Worm (Caenorhabditis elegans) whole organism, L1 larva: ENCODE measurements around the gene mrpl-44.
A peak's percentile ranks its signal among the peaks of the same experiment; 100 is the strongest.

Experiments
- C04F5.9 ChIP-seq: sonication (generic microtip); optimal IDR thresholded peaks from 2 replicates; lab custom pipeline; 2016; ENCODE audit warnings: missing genetic modification characterization, missing compliant biosample characterization
- Y116A8C.19 ChIP-seq: sonication (generic microtip); optimal IDR thresholded peaks from 2 replicates; lab custom pipeline; 2016; ENCODE audit warnings: missing compliant biosample characterization, missing genetic modification characterization, borderline replicate concordance
- alr-1 ChIP-seq: fragments of 200-800 bp; sonication (Bioruptor generic); optimal IDR thresholded peaks from 2 replicates; lab custom pipeline; 2018; ENCODE audit warnings: borderline replicate concordance, mild to moderate bottlenecking, missing genetic modification characterization, missing compliant biosample characterization
- aly-2 ChIP-seq: fragments of 150-350 bp; optimal IDR thresholded peaks from 2 replicates; lab custom pipeline; 2014; ENCODE audit warnings: missing biosample characterization, missing genetic modification characterization
- ama-1 ChIP-seq: fragments of 150-350 bp; optimal IDR thresholded peaks from 2 replicates; lab custom pipeline; 2014
- blmp-1 ChIP-seq: fragments of 150-350 bp; optimal IDR thresholded peaks from 2 replicates; lab custom pipeline; 2014; ENCODE audit warnings: missing biosample characterization, missing genetic modification characterization
- ceh-63 ChIP-seq: fragments of 200-800 bp; sonication (Bioruptor generic); optimal IDR thresholded peaks from 2 replicates; lab custom pipeline; 2018; ENCODE audit warnings: mild to moderate bottlenecking, missing genetic modification characterization, missing compliant biosample characterization
- ceh-8 ChIP-seq: fragments of 200-800 bp; sonication (Bioruptor generic); optimal IDR thresholded peaks from 2 replicates; lab custom pipeline; 2018; ENCODE audit warnings: mild to moderate bottlenecking, missing genetic modification characterization, moderate library complexity, missing compliant biosample characterization
- ceh-90 ChIP-seq: sonication (generic microtip); optimal IDR thresholded peaks from 2 replicates; lab custom pipeline; 2016; ENCODE audit warnings: missing genetic modification characterization, missing compliant biosample characterization
- dsc-1 ChIP-seq: sonication (generic microtip); optimal IDR thresholded peaks from 2 replicates; lab custom pipeline; 2016; ENCODE audit warnings: mild to moderate bottlenecking, missing genetic modification characterization, missing compliant biosample characterization
- efl-1 ChIP-seq, 4 experiments: fragments of 150-350 bp; optimal IDR thresholded peaks in 3 of 4; peaks in 1 of 4; 1 replicate in 1 of 4; 2 replicates in 3 of 4; lab custom pipeline; 2014; ENCODE audit warnings: missing biosample characterization in 2 of 4, missing genetic modification characterization in 2 of 4, missing genetic modification reagents in 2 of 4
- egl-13 ChIP-seq: sonication (generic microtip); optimal IDR thresholded peaks from 2 replicates; lab custom pipeline; 2016; ENCODE audit warnings: missing genotype, missing genetic modification reagents, missing genetic modification characterization, missing compliant biosample characterization
- elt-2 ChIP-seq: sonication (generic microtip); optimal IDR thresholded peaks from 2 replicates; lab custom pipeline; 2016; ENCODE audit warnings: missing genetic modification characterization, mild to moderate bottlenecking, inconsistent platforms, missing compliant biosample characterization, missing genetic modification reagents
- ets-5 ChIP-seq: fragments of 200-800 bp; sonication (Bioruptor generic); IDR thresholded peaks from 2 replicates; pipeline ENCODE4 v1.3.6; 2022; ENCODE audit warnings: missing genetic modification characterization, missing compliant biosample characterization
- fkh-10 ChIP-seq: sonication (generic microtip); optimal IDR thresholded peaks from 2 replicates; lab custom pipeline; 2017; ENCODE audit warnings: missing biosample characterization, missing genetic modification reagents, missing genetic modification characterization
- fkh-4 ChIP-seq: sonication (generic microtip); optimal IDR thresholded peaks from 2 replicates; lab custom pipeline; 2016; ENCODE audit warnings: missing compliant biosample characterization, missing genetic modification characterization, borderline replicate concordance
- hpl-2 ChIP-seq: fragments of 150-350 bp; optimal IDR thresholded peaks from 2 replicates; lab custom pipeline; 2014; ENCODE audit warnings: missing biosample characterization, missing genetic modification reagents, missing genetic modification characterization
- jun-1 ChIP-seq: fragments of 150-350 bp; optimal IDR thresholded peaks from 2 replicates; lab custom pipeline; 2014; ENCODE audit warnings: missing biosample characterization, missing genetic modification reagents, missing genetic modification characterization
- lin-13 ChIP-seq: fragments of 150-350 bp; optimal IDR thresholded peaks from 2 replicates; lab custom pipeline; 2014; ENCODE audit warnings: missing biosample characterization, missing genetic modification reagents, missing genetic modification characterization
- lin-14 ChIP-seq: fragments of 200-800 bp; sonication (Bioruptor generic); optimal IDR thresholded peaks from 2 replicates; lab custom pipeline; 2018; ENCODE audit warnings: mild to moderate bottlenecking, missing genetic modification characterization, moderate library complexity, missing compliant biosample characterization
- lin-35 ChIP-seq, 2 experiments: fragments of 150-350 bp; optimal IDR thresholded peaks; 2 replicates each; lab custom pipeline; 2014; ENCODE audit warnings: missing biosample characterization in 2 of 2, missing genetic modification characterization in 2 of 2, missing genetic modification reagents in 2 of 2
- lir-3 ChIP-seq: sonication (generic microtip); optimal IDR thresholded peaks from 2 replicates; lab custom pipeline; 2016; ENCODE audit warnings: mild to moderate bottlenecking, missing genetic modification characterization, moderate library complexity, missing compliant biosample characterization; ENCODE audit not compliant: poor library complexity
- mab-9 ChIP-seq: fragments of 200-800 bp; sonication (Bioruptor generic); IDR thresholded peaks from 2 replicates; pipeline ENCODE4 v1.3.6; 2022; ENCODE audit warnings: missing genetic modification reagents, missing genetic modification characterization, missing compliant biosample characterization
- mdl-1 ChIP-seq, 2 experiments: fragments of 150-350 bp; optimal IDR thresholded peaks; 2 replicates each; lab custom pipeline; 2014 to 2017; ENCODE audit warnings: missing biosample characterization in 2 of 2, missing genetic modification characterization in 2 of 2, inconsistent platforms in 1 of 2
- mep-1 ChIP-seq: fragments of 150-350 bp; optimal IDR thresholded peaks from 2 replicates; lab custom pipeline; 2014; ENCODE audit warnings: missing biosample characterization, missing genetic modification characterization
- nhr-19 ChIP-seq: fragments of 200-800 bp; sonication (Bioruptor generic); conservative IDR thresholded peaks from 2 replicates; pipeline ENCODE4 v1.3.6; 2022; ENCODE audit warnings: missing genetic modification characterization, missing compliant biosample characterization
- nhr-20 ChIP-seq: sonication (generic microtip); optimal IDR thresholded peaks from 2 replicates; lab custom pipeline; 2016; ENCODE audit warnings: mild to moderate bottlenecking, missing genetic modification characterization, missing compliant biosample characterization
- nhr-237 ChIP-seq: fragments of 150-350 bp; optimal IDR thresholded peaks from 2 replicates; lab custom pipeline; 2014; ENCODE audit warnings: missing biosample characterization, missing genetic modification characterization
- nhr-47 ChIP-seq: sonication (generic microtip); optimal IDR thresholded peaks from 2 replicates; lab custom pipeline; 2016; ENCODE audit warnings: mild to moderate bottlenecking, missing genetic modification characterization, moderate library complexity, missing compliant biosample characterization
- nhr-71 ChIP-seq: sonication (generic microtip); optimal IDR thresholded peaks from 2 replicates; lab custom pipeline; 2016; ENCODE audit warnings: mild to moderate bottlenecking, missing genetic modification characterization, moderate library complexity, missing compliant biosample characterization
- nhr-85 ChIP-seq: sonication (generic microtip); peaks from one replicate; lab custom pipeline; 2016; ENCODE audit warnings: missing genetic modification characterization, inconsistent platforms, missing compliant biosample characterization
- nhr-90 ChIP-seq: sonication (generic microtip); optimal IDR thresholded peaks from 2 replicates; lab custom pipeline; 2016; ENCODE audit warnings: mild to moderate bottlenecking, missing genetic modification characterization, missing compliant biosample characterization; ENCODE audit not compliant: poor library complexity
- pqm-1 ChIP-seq: sonication (generic microtip); optimal IDR thresholded peaks from 3 replicates; lab custom pipeline; 2017; ENCODE audit warnings: missing biosample characterization, missing genetic modification characterization
- rnt-1 ChIP-seq: sonication (generic microtip); optimal IDR thresholded peaks from 2 replicates; lab custom pipeline; 2016; ENCODE audit warnings: mild to moderate bottlenecking, missing genetic modification characterization, moderate library complexity, missing compliant biosample characterization
- skn-1 ChIP-seq: fragments of 150-350 bp; optimal IDR thresholded peaks from 2 replicates; lab custom pipeline; 2014; ENCODE audit warnings: missing biosample characterization, missing genetic modification characterization
- snu-23 ChIP-seq: sonication (generic microtip); optimal IDR thresholded peaks from 2 replicates; lab custom pipeline; 2016; ENCODE audit warnings: missing genetic modification characterization, missing compliant biosample characterization
- sox-4 ChIP-seq: sonication (generic microtip); optimal IDR thresholded peaks from 2 replicates; lab custom pipeline; 2016; ENCODE audit warnings: missing genetic modification characterization, missing compliant biosample characterization
- sup-37 ChIP-seq: fragments of 200-800 bp; sonication (Bioruptor generic); optimal IDR thresholded peaks from 2 replicates; lab custom pipeline; 2018; ENCODE audit warnings: mild to moderate bottlenecking, missing genetic modification characterization, missing compliant biosample characterization
- swsn-7 ChIP-seq: sonication (generic microtip); optimal IDR thresholded peaks from 2 replicates; lab custom pipeline; 2016; ENCODE audit warnings: missing genetic modification characterization, missing compliant biosample characterization
- tbx-2 ChIP-seq: sonication (generic microtip); optimal IDR thresholded peaks from 2 replicates; lab custom pipeline; 2016; ENCODE audit warnings: missing genetic modification characterization, missing compliant biosample characterization
- tlp-1 ChIP-seq: fragments of 150-350 bp; optimal IDR thresholded peaks from 2 replicates; lab custom pipeline; 2014; ENCODE audit warnings: missing biosample characterization, missing genetic modification characterization
- unc-30 ChIP-seq: sonication (generic microtip); optimal IDR thresholded peaks from 2 replicates; lab custom pipeline; 2017; ENCODE audit warnings: missing biosample characterization, missing genetic modification characterization
- unc-62 ChIP-seq: fragments of 150-350 bp; optimal IDR thresholded peaks from 2 replicates; lab custom pipeline; 2014; ENCODE audit warnings: missing biosample characterization, missing genetic modification reagents, missing genetic modification characterization
- unc-98 ChIP-seq: fragments of 200-800 bp; sonication (Bioruptor generic); IDR thresholded peaks from 2 replicates; pipeline ENCODE4 v1.3.6; 2022; ENCODE audit warnings: missing genetic modification characterization, missing compliant biosample characterization
- xbp-1 ChIP-seq: sonication (generic microtip); optimal IDR thresholded peaks from 2 replicates; lab custom pipeline; 2016; ENCODE audit warnings: missing genetic modification characterization, missing compliant biosample characterization
- zag-1 ChIP-seq: fragments of 150-350 bp; optimal IDR thresholded peaks from 2 replicates; lab custom pipeline; 2014; ENCODE audit warnings: missing biosample characterization, missing genetic modification characterization
- zip-4 ChIP-seq: fragments of 200-800 bp; sonication (Bioruptor generic); optimal IDR thresholded peaks from 2 replicates; lab custom pipeline; 2018; ENCODE audit warnings: mild to moderate bottlenecking, missing genetic modification characterization, moderate library complexity, missing compliant biosample characterization

Gene mrpl-44

ce11 chrIII:9060267-9060666 lies 28.9 kb downstream of the mrpl-44 start:
- no peak for TF ChIP-seq sup-37 (GFP tag; lab: Kevin White, UChicago)
- no peak for TF ChIP-seq tlp-1 (tag; lab: Kevin White, UChicago)
- TF ChIP-seq snu-23 (GFP tag; lab: Kevin White, UChicago) = no peak
- no peak for TF ChIP-seq lir-3 (tag; lab: Kevin White, UChicago)
- no peak for TF ChIP-seq Y116A8C.19 (tag; lab: Kevin White, UChicago)
- TF ChIP-seq sox-4 (tag; lab: Kevin White, UChicago) = no peak
- no peak for TF ChIP-seq unc-30
- TF ChIP-seq zag-1 (tag; lab: Kevin White, UChicago) = no peak
- TF ChIP-seq aly-2 = peak; percentile 72
- TF ChIP-seq xbp-1 (tag; lab: Kevin White, UChicago) = no peak
- no peak for TF ChIP-seq C04F5.9 (tag; lab: Kevin White, UChicago)
- no peak for TF ChIP-seq hpl-2 (GFP tag; lab: Kevin White, UChicago)
- no peak for TF ChIP-seq dsc-1 (tag; lab: Kevin White, UChicago)
- no peak for TF ChIP-seq jun-1 (tag; lab: Kevin White, UChicago)
- TF ChIP-seq swsn-7 (tag; lab: Kevin White, UChicago) = no peak
- TF ChIP-seq egl-13 (tag; lab: Kevin White, UChicago) = no peak
- TF ChIP-seq ceh-63 (GFP tag; lab: Kevin White, UChicago) = no peak
- TF ChIP-seq blmp-1 (tag; lab: Kevin White, UChicago) = no peak
- no peak for TF ChIP-seq mab-9 (GFP tag; lab: Robert Waterston, UW)
- TF ChIP-seq fkh-4 (tag; lab: Kevin White, UChicago) = no peak
- TF ChIP-seq tbx-2 (tag; lab: Kevin White, UChicago) = no peak
- TF ChIP-seq nhr-90 (tag; lab: Kevin White, UChicago) = no peak
- peak; percentile 56 for TF ChIP-seq nhr-71
- 0 out of 2 replicates have a peak, but pooled peaks have one; percentile 10 for TF ChIP-seq nhr-19 (GFP tag; lab: Robert Waterston, UW)
- TF ChIP-seq nhr-85 (tag; lab: Kevin White, UChicago) = no peak
- TF ChIP-seq nhr-237 = no peak
- no peak for TF ChIP-seq ets-5 (GFP tag; lab: Robert Waterston, UW)
- no peak for TF ChIP-seq rnt-1 (tag; lab: Kevin White, UChicago)
- no peak for TF ChIP-seq ceh-90 (tag; lab: Kevin White, UChicago)
- no peak for TF ChIP-seq pqm-1
- TF ChIP-seq lin-13 (GFP tag; lab: Kevin White, UChicago) = no peak
- TF ChIP-seq ceh-8 (GFP tag; lab: Kevin White, UChicago) = no peak
- no peak for TF ChIP-seq unc-98 (GFP tag; lab: Robert Waterston, UW)
- peak; percentile 27 for TF ChIP-seq mep-1 (tag; lab: Kevin White, UChicago)
- no peak for TF ChIP-seq ama-1 (lab: Kevin White, UChicago)

DNA sequence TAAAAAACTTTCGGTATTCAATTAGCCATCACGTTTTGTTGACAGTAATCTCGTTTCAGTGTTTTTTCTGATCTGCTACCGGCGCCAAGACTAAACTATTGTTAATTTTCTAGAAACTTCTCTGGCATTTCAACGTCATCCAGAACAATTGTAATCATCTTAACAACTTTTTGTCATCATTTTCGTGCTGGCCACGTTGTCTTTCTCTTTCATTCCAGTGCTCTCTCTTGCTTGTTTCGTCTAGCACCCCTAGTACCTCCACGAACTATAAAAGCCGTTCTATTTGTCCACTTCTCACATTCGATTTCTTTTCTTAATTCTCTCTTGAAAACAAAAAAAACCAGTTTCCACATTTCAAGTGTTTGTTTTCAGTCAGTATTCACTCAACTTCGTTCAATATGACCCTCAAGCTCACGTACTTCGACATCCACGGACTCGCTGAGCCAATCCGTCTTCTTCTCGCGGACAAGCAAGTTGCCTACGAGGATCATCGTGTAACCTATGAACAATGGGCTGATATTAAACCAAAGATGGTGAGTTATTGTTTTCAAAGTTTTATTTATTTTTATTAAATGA lies 30.1 kb downstream of the mrpl-44 start, which contains the start of gene gst-1:
Gene gst-1, plus strand, starts transcription at position 373 of the 576 bp plus-strand sequence.
- peak; percentile 67 for TF ChIP-seq nhr-20 (tag; lab: Kevin White, UChicago)
- peak; percentile 31 for TF ChIP-seq lin-14
- TF ChIP-seq alr-1 (tag; lab: Kevin White, UChicago) = no peak
- TF ChIP-seq skn-1 (tag; lab: Kevin White, UChicago) = peak; percentile 97
- TF ChIP-seq nhr-71 = peak; percentile 38
- TF ChIP-seq swsn-7 (tag; lab: Kevin White, UChicago) = peak; percentile 10
- TF ChIP-seq fkh-10 (GFP tag; lab: Kevin White, UChicago) = no peak
- peak; percentile 46 for TF ChIP-seq elt-2 (tag; lab: Kevin White, UChicago)
- TF ChIP-seq efl-1 (optimal IDR thresholded peaks at IDR 0.05; lab: Kevin White, UChicago) = peak in 1 of 2 experiments; percentile 10
- peak in 1 of 2 experiments; percentile 56 for TF ChIP-seq efl-1 (GFP tag; optimal IDR thresholded peaks at IDR 0.05 in 1 of 2; lab: Kevin White, UChicago)
- TF ChIP-seq snu-23 (GFP tag; lab: Kevin White, UChicago) = peak; percentile 28
- TF ChIP-seq zip-4 (GFP tag; lab: Kevin White, UChicago) = no peak
- no peak for TF ChIP-seq nhr-237
- no peak for TF ChIP-seq unc-62 (GFP tag; lab: Kevin White, UChicago)
- peak in 1 of 2 experiments; percentile 33 for TF ChIP-seq lin-35 (GFP tag; optimal IDR thresholded peaks at IDR 0.05; lab: Kevin White, UChicago)
- TF ChIP-seq mdl-1 (tag; optimal IDR thresholded peaks at IDR 0.05; lab: Kevin White, UChicago) = peak in 1 of 2 experiments; percentile 22
- TF ChIP-seq nhr-47 (tag; lab: Kevin White, UChicago) = no peak
- peak; percentile 0 for TF ChIP-seq rnt-1 (tag; lab: Kevin White, UChicago)
